Worm (Caenorhabditis elegans): ENCODE results near the gene his-41.

The his-41 gene

DNA sequence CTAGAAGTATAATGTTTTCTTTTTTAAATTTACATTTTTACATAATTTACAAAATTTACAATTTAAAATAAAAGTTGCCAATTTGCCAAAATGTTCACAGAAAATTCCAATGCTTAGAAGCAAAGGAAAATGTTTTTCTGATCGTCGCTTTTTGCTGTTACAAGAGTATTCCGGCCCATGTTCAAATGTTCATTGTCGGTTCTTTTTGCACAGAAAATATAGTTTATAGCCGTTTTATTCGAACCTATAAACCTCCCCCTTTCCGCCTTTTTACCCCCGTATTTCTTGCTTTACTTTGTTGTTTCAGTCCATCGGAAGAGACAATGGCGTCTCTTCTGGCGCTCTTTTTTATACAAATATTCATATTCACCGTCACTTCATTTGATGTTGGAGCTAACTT lies 10.7 kb upstream of the his-41 start, which contains the start of gene tag-329 (continued):
- no peak for TF ChIP-seq nhr-27 (tag; optimal IDR thresholded peaks at IDR 0.05)
- no peak for TF ChIP-seq ceh-91 (GFP tag; IDR thresholded peaks at IDR 0.05)
- no peak for TF ChIP-seq dpl-1 (GFP tag; optimal IDR thresholded peaks at IDR 0.05)
- TF ChIP-seq hrde-1 (tag; optimal IDR thresholded peaks at IDR 0.05; ENCODE audit: borderline replicate concordance), result no peak
- no peak for TF ChIP-seq bed-2 (GFP tag; IDR thresholded peaks at IDR 0.05)
- no peak for TF ChIP-seq bed-1 (GFP tag; IDR thresholded peaks at IDR 0.05)

DNA sequence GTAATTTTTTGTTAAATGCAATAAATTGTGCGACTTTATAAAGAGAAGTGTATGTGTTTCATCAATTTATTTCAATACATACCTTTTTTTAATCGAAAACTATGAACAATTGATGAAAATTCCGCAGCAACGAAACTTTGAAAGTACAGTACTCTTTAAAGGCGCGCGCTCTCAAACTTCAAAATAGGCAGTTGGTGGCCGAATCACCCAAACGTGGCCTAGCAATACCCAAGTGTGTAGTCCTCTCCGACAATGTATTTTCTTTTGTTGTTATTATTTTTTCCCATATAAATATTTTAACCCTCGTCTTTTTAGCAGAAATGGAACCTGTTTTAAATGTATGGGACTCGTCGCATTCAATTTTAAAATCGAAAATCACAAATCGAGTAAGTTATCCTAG lies 8.8 kb upstream of the his-41 start, which contains the start of gene C50F4.4:
C50F4.4 (plus strand) TSS at position 267 of the 400 bp plus-strand sequence.
- TF ChIP-seq K11D2.4 (GFP tag; IDR thresholded peaks at IDR 0.05) (peak; percentile 58; the same call in 1 of the 2 replicates), attf-6 (GFP tag; IDR thresholded peaks at IDR 0.05) (peak; percentile 57), K12H6.12 (tag; optimal IDR thresholded peaks at IDR 0.05) (no peak), madf-6 (GFP tag; IDR thresholded peaks at IDR 0.05) (peak; percentile 85), bed-2 (GFP tag; IDR thresholded peaks at IDR 0.05) (no peak), madf-8 (GFP tag; conservative IDR thresholded peaks at IDR 0.05) (peak; percentile 49), F57A8.1 (GFP tag; optimal IDR thresholded peaks at IDR 0.05) (no peak), aptf-3 (GFP tag; IDR thresholded peaks at IDR 0.05) (no peak), rcor-1 (GFP tag; IDR thresholded peaks at IDR 0.05) (peak; percentile 43), xnd-1 (tag; optimal IDR thresholded peaks at IDR 0.05) (peak; percentile 26), hmg-1.2 (GFP tag; IDR thresholded peaks at IDR 0.05) (0 out of 2 replicates have a peak, but pooled peaks have one; percentile 15), tlf-1 (GFP tag; optimal IDR thresholded peaks at IDR 0.05) (no peak), rec-8 (tag; optimal IDR thresholded peaks at IDR 0.05) (peak in 1 of 2 experiments; percentile 32), ceh-27 (GFP tag; optimal IDR thresholded peaks at IDR 0.05) (peak; percentile 43), let-607 (tag; optimal IDR thresholded peaks at IDR 0.05) (peak in 1 of 2 experiments; percentile 16), him-1 (tag; optimal IDR thresholded peaks at IDR 0.05) (peak; percentile 50), dpl-1 (GFP tag; optimal IDR thresholded peaks at IDR 0.05) (peak; percentile 17), snpc-4 (GFP tag; optimal IDR thresholded peaks at IDR 0.05) (no peak), snpc-4 (tag; optimal IDR thresholded peaks at IDR 0.05) (peak in 2 of 4 experiments; percentile 3 to 27), efl-1 (GFP tag; optimal IDR thresholded peaks at IDR 0.05) (peak; percentile 50), mxl-1 (tag; optimal IDR thresholded peaks at IDR 0.05) (no peak), akir-1 (GFP tag; optimal IDR thresholded peaks at IDR 0.05) (no peak), lin-40 (tag; optimal IDR thresholded peaks at IDR 0.05) (no peak), D2030.7 (GFP tag; IDR thresholded peaks at IDR 0.05) (peak; percentile 32; the same call in 1 of the 2 replicates), ZK185.1 (tag; optimal IDR thresholded peaks at IDR 0.05; ENCODE audit: poor library complexity, severe bottlenecking) (peak; percentile 69), ceh-40 (GFP tag; IDR thresholded peaks at IDR 0.05) (no peak), ztf-18 (tag; optimal IDR thresholded peaks at IDR 0.05) (peak; percentile 33), F39B2.1 (GFP tag; IDR thresholded peaks at IDR 0.05) (no peak), cebp-1 (GFP tag; IDR thresholded peaks at IDR 0.05) (peak; percentile 34; the same call in 1 of the 2 replicates), cebp-1 (tag; optimal IDR thresholded peaks at IDR 0.05) (no peak), dox-1 (GFP tag; IDR thresholded peaks at IDR 0.05) (peak; percentile 71), F49E8.2 (tag; optimal IDR thresholded peaks at IDR 0.05; ENCODE audit: insufficient read depth) (peak; percentile 45), lsl-1 (GFP tag; optimal IDR thresholded peaks at IDR 0.05) (peak; percentile 80), unc-130 (GFP tag; optimal IDR thresholded peaks at IDR 0.05) (peak; percentile 66), ceh-91 (GFP tag; IDR thresholded peaks at IDR 0.05) (0 out of 2 replicates have a peak, but pooled peaks have one; percentile 45), Y79H2A.3 (GFP tag; conservative IDR thresholded peaks at IDR 0.05) (0 out of 2 replicates have a peak, but pooled peaks have one; percentile 18), F23B12.7 (tag; optimal IDR thresholded peaks at IDR 0.05; ENCODE audit: insufficient read depth) (no peak), snpc-3.4 (tag; optimal IDR thresholded peaks at IDR 0.05) (peak; percentile 53), F37B4.10 (GFP tag; IDR thresholded peaks at IDR 0.05) (no peak)
